Fruit fly (Drosophila melanogaster): ENCODE results near the gene Taf12.

Taf12 gene

DNA sequence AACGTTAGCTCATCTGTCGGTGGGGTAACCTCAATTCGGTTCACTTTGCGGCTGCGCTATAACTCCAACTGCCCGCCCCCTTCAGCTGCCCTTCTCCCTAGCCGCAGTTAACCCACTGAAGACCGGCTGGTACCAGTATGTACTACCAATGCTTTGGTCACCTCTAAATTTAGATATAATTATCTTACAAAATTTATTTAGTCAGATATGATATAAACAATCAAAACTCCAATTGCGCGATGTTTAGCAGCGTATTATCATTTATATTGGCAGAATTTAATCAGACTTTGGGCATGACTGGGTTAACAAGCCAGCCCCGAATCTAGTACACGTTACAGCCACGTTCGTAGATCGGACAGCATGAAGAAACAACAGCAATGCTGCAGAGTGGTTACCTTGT, 17.8 kb downstream of the Taf12 start (continued):
- TF ChIP-seq CG14441 (GFP tag; IDR thresholded peaks at IDR 0.05) (peak; percentile 70), nmo (GFP tag; optimal IDR thresholded peaks at IDR 0.05) (peak; percentile 54), CG10209 (GFP tag; optimal IDR thresholded peaks at IDR 0.05) (peak; percentile 45), CG10147 (GFP tag; optimal IDR thresholded peaks at IDR 0.05) (peak; percentile 57), CG1792 (GFP tag; optimal IDR thresholded peaks at IDR 0.05) (no peak), CG10431 (GFP tag; optimal IDR thresholded peaks at IDR 0.05) (no peak), NfI (GFP tag; optimal IDR thresholded peaks at IDR 0.05) (peak; percentile 46), tin (GFP tag; optimal IDR thresholded peaks at IDR 0.05) (peak; percentile 2), slbo (GFP tag; IDR thresholded peaks at IDR 0.05) (peak; percentile 21; the same call in 1 of the 2 replicates), pho (GFP tag; optimal IDR thresholded peaks at IDR 0.05) (no peak), HLH3B (GFP tag; IDR thresholded peaks at IDR 0.05) (peak; percentile 55), CG2120 (GFP tag; optimal IDR thresholded peaks at IDR 0.05) (peak; percentile 49), CG10366 (GFP tag; IDR thresholded peaks at IDR 0.05) (peak; percentile 29; the same call in 1 of the 2 replicates), Nf-YC (tag; optimal IDR thresholded peaks at IDR 0.05) (peak; percentile 41), Oaz (GFP tag; IDR thresholded peaks at IDR 0.05) (0 out of 2 replicates have a peak, but pooled peaks have one; percentile 34), ase (GFP tag; IDR thresholded peaks at IDR 0.05) (peak; percentile 48; the same call in 1 of the 3 replicates), CG4820 (GFP tag; optimal IDR thresholded peaks at IDR 0.05) (peak; percentile 30), CG9817 (tag; optimal IDR thresholded peaks at IDR 0.05) (peak; percentile 35), exex (tag; optimal IDR thresholded peaks at IDR 0.05) (peak; percentile 9), CG30020 (tag; optimal IDR thresholded peaks at IDR 0.05) (no peak), B-H1 (GFP tag; IDR thresholded peaks at IDR 0.05) (no peak; the same call in 2 of the 3 replicates), CG10462 (GFP tag; optimal IDR thresholded peaks at IDR 0.05) (no peak), pan (optimal IDR thresholded peaks at IDR 0.05) (no peak), pan (GFP tag; optimal IDR thresholded peaks at IDR 0.05 in 1 of 2, IDR thresholded peaks at IDR 0.05 in 1 of 2) (peak in 1 of 2 experiments; percentile 53), CG4328 (GFP tag; optimal IDR thresholded peaks at IDR 0.05) (no peak), phol (tag; optimal IDR thresholded peaks at IDR 0.05) (peak; percentile 52), CG7987 (GFP tag; optimal IDR thresholded peaks at IDR 0.05) (no peak), PHDP (tag; optimal IDR thresholded peaks at IDR 0.05) (peak; percentile 60), CG3281 (GFP tag; optimal IDR thresholded peaks at IDR 0.05) (peak; percentile 41), CG10543 (GFP tag; optimal IDR thresholded peaks at IDR 0.05) (peak; percentile 30), CG43689 (GFP tag; IDR thresholded peaks at IDR 0.05) (no peak), odd (GFP tag; optimal IDR thresholded peaks at IDR 0.05) (peak; percentile 42), scrt (GFP tag; optimal IDR thresholded peaks at IDR 0.05) (peak; percentile 53), CG15514 (GFP tag; optimal IDR thresholded peaks at IDR 0.05) (peak; percentile 28), Hr78 (GFP tag; optimal IDR thresholded peaks at IDR 0.05) (peak in 1 of 2 experiments; percentile 27), CG3995 (GFP tag; optimal IDR thresholded peaks at IDR 0.05) (no peak), lmd (GFP tag; IDR thresholded peaks at IDR 0.05) (peak; percentile 40), az2 (GFP tag; optimal IDR thresholded peaks at IDR 0.05) (peak; percentile 27), CG7357 (GFP tag; IDR thresholded peaks at IDR 0.05) (peak; percentile 44; the same call in 2 of the 3 replicates), E2f2 (GFP tag; IDR thresholded peaks at IDR 0.05) (peak; percentile 21; the same call in 1 of the 2 replicates), CG6683 (GFP tag; optimal IDR thresholded peaks at IDR 0.05) (peak; percentile 7), bsh (GFP tag; optimal IDR thresholded peaks at IDR 0.05) (peak; percentile 29 to 36), NFAT (GFP tag; IDR thresholded peaks at IDR 0.05) (0 out of 2 replicates have a peak, but pooled peaks have one; percentile 25), kah (GFP tag; optimal IDR thresholded peaks at IDR 0.05) (peak; percentile 56), CG17568 (GFP tag; optimal IDR thresholded peaks at IDR 0.05) (peak; percentile 49), CG8924 (tag; optimal IDR thresholded peaks at IDR 0.05) (peak; percentile 64), CG10654 (GFP tag; optimal IDR thresholded peaks at IDR 0.05) (peak; percentile 4), nerfin-1 (tag; optimal IDR thresholded peaks at IDR 0.05) (peak; percentile 12), grau (tag; optimal IDR thresholded peaks at IDR 0.05) (peak; percentile 60), ci (GFP tag; IDR thresholded peaks at IDR 0.05) (peak; percentile 36; the same call in 1 of the 3 replicates)

Measured in whole organism, embryonic.